Fruit fly (Drosophila melanogaster) S2 (cell line): ENCODE measurements around the gene tos.

Experiments used
- CG8478 ChIP-seq: fragments of >200 bp; optimal IDR thresholded peaks from 2 replicates; lab custom pipeline; 2018
- CTCF ChIP-seq, 2 experiments: fragments of >200 bp; optimal IDR thresholded peaks; 2 replicates each; lab custom pipeline; 2018

dm6 chr2L:18673185-18673584 is 8.7 kb downstream of the tos start, which contains the start of gene CG43339:
- no peak for TF ChIP-seq CTCF (optimal IDR thresholded peaks at IDR 0.05; lab: Kevin White, UChicago)
- no peak for TF ChIP-seq CG8478
